Fruit fly (Drosophila melanogaster) whole organism, pupa: ENCODE results near the gene CG42266.

Source experiments
- CG32121 ChIP-seq: fragments of 200-800 bp; sonication (Bioruptor generic); IDR thresholded peaks from 2 replicates; pipeline ENCODE4 v1.3.6; 2022; ENCODE audit warnings: missing biosample characterization, missing genetic modification characterization
- CG34367 ChIP-seq: fragments of 200-800 bp; sonication (Bioruptor generic); optimal IDR thresholded peaks from 2 replicates; lab custom pipeline; 2018; ENCODE audit warnings: missing biosample characterization, mild to moderate bottlenecking, missing genetic modification characterization
- CG8301 ChIP-seq: fragments of 200-800 bp; sonication (Bioruptor generic); optimal IDR thresholded peaks from 2 replicates; lab custom pipeline; 2018; ENCODE audit warnings: missing biosample characterization, mild to moderate bottlenecking, missing genetic modification characterization
- EcR ChIP-seq: fragments of 200-800 bp; sonication (Bioruptor generic); optimal IDR thresholded peaks from 3 replicates; lab custom pipeline; 2019; ENCODE audit warnings: missing biosample characterization, missing genetic modification characterization, mild to moderate bottlenecking, moderate library complexity, missing genetic modification reagents
- Pif1B ChIP-seq: fragments of 200-800 bp; sonication (Bioruptor generic); optimal IDR thresholded peaks from 3 replicates; lab custom pipeline; 2016; ENCODE audit warnings: missing biosample characterization, missing genetic modification characterization
- fd96Ca ChIP-seq: fragments of 200-800 bp; sonication (Bioruptor generic); IDR thresholded peaks from 3 replicates; pipeline ENCODE4 v1.3.6; 2022; ENCODE audit warnings: missing biosample characterization, missing genetic modification characterization

DNA sequence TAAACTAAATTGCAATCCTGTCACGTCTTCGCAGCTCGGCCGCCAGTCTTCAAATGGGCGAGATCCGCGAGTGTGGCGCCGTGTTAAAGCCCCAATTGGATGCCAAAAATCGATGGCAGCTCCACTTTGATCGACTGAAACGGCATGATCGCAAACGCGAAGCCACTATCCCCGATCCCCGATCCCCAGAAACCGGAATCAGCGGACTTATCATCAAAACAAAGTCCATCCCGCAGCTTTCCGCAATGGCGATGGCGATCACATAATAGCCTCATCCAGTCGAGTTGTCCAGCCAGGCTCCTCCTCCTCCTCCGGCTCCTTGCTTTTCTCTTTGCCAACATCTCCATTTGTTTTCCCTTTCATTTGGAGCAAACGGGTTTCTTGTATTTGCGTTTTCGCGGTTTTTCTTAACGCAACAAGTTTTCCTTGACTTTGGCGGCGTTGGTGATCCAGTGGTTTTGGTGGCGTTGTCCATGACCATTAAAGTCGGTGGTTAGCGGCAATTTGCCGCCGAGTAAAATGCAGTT lies 47.1 kb downstream of the CG42266 start, which contains the start of gene CG13258:
- TF ChIP-seq CG32121 (GFP tag; lab: Robert Waterston, UW) (no peak), fd96Ca (GFP tag; lab: Robert Waterston, UW) (no peak), EcR (GFP tag; lab: Kevin White, UChicago) (no peak), Pif1B (GFP tag; lab: Kevin White, UChicago) (no peak), CG34367 (no peak), CG8301 (tag; lab: Kevin White, UChicago) (no peak)
